Worm (Caenorhabditis elegans) whole organism, late embryonic: ENCODE results near the gene syd-9.
A peak's percentile ranks its signal among the peaks of the same experiment; 100 is the strongest.

ENCODE experiments used
- C38D4.7 ChIP-seq: fragments of 200-800 bp; sonication (Bioruptor generic); optimal IDR thresholded peaks from 2 replicates; lab custom pipeline; 2018; ENCODE audit warnings: mild to moderate bottlenecking, missing genetic modification characterization, moderate library complexity, missing compliant biosample characterization
- F13H6.1 ChIP-seq: sonication (generic microtip); optimal IDR thresholded peaks from 2 replicates; lab custom pipeline; 2016; ENCODE audit warnings: missing genetic modification characterization, missing compliant biosample characterization
- K09A11.1 ChIP-seq: sonication (generic microtip); optimal IDR thresholded peaks from 2 replicates; lab custom pipeline; 2017; ENCODE audit warnings: antibody characterized with exemption, mild to moderate bottlenecking, missing genetic modification characterization, missing compliant biosample characterization; ENCODE audit not compliant: insufficient read depth
- T23F11.4 ChIP-seq: fragments of 200-800 bp; sonication (Bioruptor generic); optimal IDR thresholded peaks from 2 replicates; lab custom pipeline; 2018; ENCODE audit warnings: mild to moderate bottlenecking, missing genetic modification characterization, missing compliant biosample characterization
- ahr-1 ChIP-seq: sonication (generic microtip); optimal IDR thresholded peaks from 2 replicates; lab custom pipeline; 2016; ENCODE audit warnings: missing genetic modification characterization, missing compliant biosample characterization
- ama-1 ChIP-seq: fragments of 150-350 bp; optimal IDR thresholded peaks from 2 replicates; lab custom pipeline; 2014
- ceh-14 ChIP-seq: sonication (generic microtip); optimal IDR thresholded peaks from 2 replicates; lab custom pipeline; 2016; ENCODE audit warnings: missing genotype, missing genetic modification characterization, missing compliant biosample characterization
- ceh-2 ChIP-seq: sonication (generic microtip); optimal IDR thresholded peaks from 2 replicates; lab custom pipeline; 2016; ENCODE audit warnings: missing genotype, missing genetic modification characterization, missing compliant biosample characterization
- ceh-22 ChIP-seq: sonication (generic microtip); optimal IDR thresholded peaks from 2 replicates; lab custom pipeline; 2017; ENCODE audit warnings: missing biosample characterization, missing genetic modification characterization
- ceh-31 ChIP-seq: sonication (generic microtip); optimal IDR thresholded peaks from 2 replicates; lab custom pipeline; 2016; ENCODE audit warnings: missing genetic modification characterization, missing compliant biosample characterization
- che-1 ChIP-seq: sonication (generic microtip); optimal IDR thresholded peaks from 2 replicates; lab custom pipeline; 2016; ENCODE audit warnings: mild to moderate bottlenecking, missing genetic modification characterization, missing compliant biosample characterization
- dmd-4 ChIP-seq: sonication (generic microtip); optimal IDR thresholded peaks from 2 replicates; lab custom pipeline; 2016; ENCODE audit warnings: borderline replicate concordance, missing genetic modification characterization, missing compliant biosample characterization
- elt-2 ChIP-seq: sonication (generic microtip); optimal IDR thresholded peaks from 2 replicates; lab custom pipeline; 2016; ENCODE audit warnings: missing genetic modification reagents, missing genetic modification characterization, missing compliant biosample characterization
- ets-4 ChIP-seq: sonication (generic microtip); optimal IDR thresholded peaks from 2 replicates; lab custom pipeline; 2016; ENCODE audit warnings: missing genetic modification characterization, missing compliant biosample characterization
- gmeb-2 ChIP-seq: sonication (generic microtip); optimal IDR thresholded peaks from 2 replicates; lab custom pipeline; 2016; ENCODE audit warnings: missing genetic modification characterization, inconsistent platforms, missing compliant biosample characterization
- hlh-13 ChIP-seq: fragments of 200-800 bp; sonication (Bioruptor generic); optimal IDR thresholded peaks from 2 replicates; lab custom pipeline; 2018; ENCODE audit warnings: mild to moderate bottlenecking, missing genetic modification characterization, missing compliant biosample characterization
- hlh-6 ChIP-seq: sonication (generic microtip); optimal IDR thresholded peaks from 2 replicates; lab custom pipeline; 2016; ENCODE audit warnings: missing genotype, missing genetic modification characterization, missing compliant biosample characterization
- hlh-8 ChIP-seq: sonication (generic microtip); optimal IDR thresholded peaks from 2 replicates; lab custom pipeline; 2016; ENCODE audit warnings: missing genotype, missing genetic modification characterization, missing compliant biosample characterization
- lim-6 ChIP-seq: sonication (generic microtip); optimal IDR thresholded peaks from 2 replicates; lab custom pipeline; 2016; ENCODE audit warnings: missing genetic modification characterization, missing compliant biosample characterization
- lin-11 ChIP-seq: fragments of 200-800 bp; sonication (Bioruptor generic); optimal IDR thresholded peaks from 2 replicates; lab custom pipeline; 2018; ENCODE audit warnings: mild to moderate bottlenecking, missing genetic modification characterization, missing compliant biosample characterization
- mec-3 ChIP-seq: sonication (generic microtip); optimal IDR thresholded peaks from 2 replicates; lab custom pipeline; 2016; ENCODE audit warnings: borderline replicate concordance, missing genetic modification characterization, missing compliant biosample characterization
- nfya-1 ChIP-seq: sonication (generic microtip); optimal IDR thresholded peaks from 2 replicates; lab custom pipeline; 2017; ENCODE audit warnings: missing genetic modification characterization, mild to moderate bottlenecking, missing compliant biosample characterization, antibody characterized with exemption, moderate library complexity
- npax-4 ChIP-seq: sonication (generic microtip); optimal IDR thresholded peaks from 2 replicates; lab custom pipeline; 2016; ENCODE audit warnings: missing genetic modification characterization, missing compliant biosample characterization
- odd-2 ChIP-seq: sonication (generic microtip); optimal IDR thresholded peaks from 2 replicates; lab custom pipeline; 2017; ENCODE audit warnings: antibody characterized with exemption, mild to moderate bottlenecking, missing genetic modification characterization, missing compliant biosample characterization
- pag-3 ChIP-seq: sonication (generic microtip); optimal IDR thresholded peaks from 2 replicates; lab custom pipeline; 2016; ENCODE audit warnings: missing compliant biosample characterization, missing genetic modification characterization, borderline replicate concordance
- pat-9 ChIP-seq: fragments of 200-800 bp; sonication (Bioruptor generic); optimal IDR thresholded peaks from 2 replicates; lab custom pipeline; 2018; ENCODE audit warnings: mild to moderate bottlenecking, missing genetic modification characterization, moderate library complexity, missing compliant biosample characterization
- pax-1 ChIP-seq: fragments of 150-350 bp; optimal IDR thresholded peaks from 2 replicates; lab custom pipeline; 2014; ENCODE audit warnings: missing biosample characterization, missing genetic modification characterization
- pros-1 ChIP-seq: fragments of 150-350 bp; optimal IDR thresholded peaks from 2 replicates; lab custom pipeline; 2014; ENCODE audit warnings: missing biosample characterization, missing genetic modification reagents, missing genetic modification characterization
- ref-2 ChIP-seq: sonication (generic microtip); optimal IDR thresholded peaks from 2 replicates; lab custom pipeline; 2016; ENCODE audit warnings: missing genetic modification characterization, missing compliant biosample characterization
- rnt-1 ChIP-seq: sonication (generic microtip); optimal IDR thresholded peaks from 2 replicates; lab custom pipeline; 2016; ENCODE audit warnings: missing genetic modification characterization, missing compliant biosample characterization
- syd-9 ChIP-seq: sonication (generic microtip); optimal IDR thresholded peaks from 2 replicates; lab custom pipeline; 2016; ENCODE audit warnings: mild to moderate bottlenecking, missing genetic modification characterization, moderate library complexity, missing compliant biosample characterization
- ttx-3 ChIP-seq: sonication (generic microtip); optimal IDR thresholded peaks from 2 replicates; lab custom pipeline; 2016; ENCODE audit warnings: missing genetic modification reagents, missing genetic modification characterization, missing compliant biosample characterization
- unc-55 ChIP-seq: sonication (generic microtip); optimal IDR thresholded peaks from 2 replicates; lab custom pipeline; 2017; ENCODE audit warnings: missing biosample characterization, missing genetic modification reagents, missing genetic modification characterization
- unc-86 ChIP-seq: sonication (generic microtip); optimal IDR thresholded peaks from 2 replicates; lab custom pipeline; 2016; ENCODE audit warnings: missing genetic modification characterization, missing compliant biosample characterization
- zip-5 ChIP-seq: sonication (generic microtip); optimal IDR thresholded peaks from 2 replicates; lab custom pipeline; 2016; ENCODE audit warnings: missing genetic modification characterization, missing compliant biosample characterization
- ztf-16 ChIP-seq: sonication (generic microtip); optimal IDR thresholded peaks from 2 replicates; lab custom pipeline; 2017; ENCODE audit warnings: missing genetic modification characterization, missing compliant biosample characterization

Gene syd-9

ce11 chrX:7264591-7265306, 46.9 kb downstream of the syd-9 start (continued):
- peak; percentile 55 for TF ChIP-seq ztf-16 (tag; lab: Kevin White, UChicago)
- peak; percentile 84 for TF ChIP-seq ref-2
- peak; percentile 58 for TF ChIP-seq hlh-8 (tag; lab: Kevin White, UChicago)
- peak; percentile 44 for TF ChIP-seq unc-55 (GFP tag; lab: Kevin White, UChicago)
- TF ChIP-seq pag-3 (tag; lab: Kevin White, UChicago): no peak
- TF ChIP-seq ceh-2 (tag; lab: Kevin White, UChicago): peak; percentile 69
- peak; percentile 64 for TF ChIP-seq ceh-14 (tag; lab: Kevin White, UChicago)
- TF ChIP-seq nfya-1 (tag; lab: Kevin White, UChicago): peak; percentile 91
- TF ChIP-seq C38D4.7 (GFP tag; lab: Kevin White, UChicago): peak; percentile 3

ce11 chrX:7265348-7265747, 47.5 kb downstream of the syd-9 start, which contains the start of gene F46H5.2:
Gene F46H5.2, plus strand, starts transcription at chrX:7265648.
- no peak for TF ChIP-seq gmeb-2 (tag; lab: Kevin White, UChicago)
- no peak for TF ChIP-seq hlh-6 (tag; lab: Kevin White, UChicago)
- no peak for TF ChIP-seq ceh-22 (tag; lab: Kevin White, UChicago)
- TF ChIP-seq mec-3 (tag; lab: Kevin White, UChicago): no peak
- no peak for TF ChIP-seq K09A11.1 (tag; lab: Kevin White, UChicago)

ce11 chrX:7268965-7269364, 51.1 kb downstream of the syd-9 start:
- no peak for TF ChIP-seq ttx-3 (tag; lab: Kevin White, UChicago)
- no peak for TF ChIP-seq ztf-16 (tag; lab: Kevin White, UChicago)
- TF ChIP-seq T23F11.4 (GFP tag; lab: Kevin White, UChicago): no peak
- no peak for TF ChIP-seq che-1 (tag; lab: Kevin White, UChicago)
- TF ChIP-seq pat-9 (tag; lab: Kevin White, UChicago): no peak
- no peak for TF ChIP-seq npax-4 (tag; lab: Kevin White, UChicago)
- no peak for TF ChIP-seq lin-11 (tag; lab: Kevin White, UChicago)
- no peak for TF ChIP-seq unc-55 (GFP tag; lab: Kevin White, UChicago)
- no peak for TF ChIP-seq unc-86 (tag; lab: Kevin White, UChicago)
- no peak for TF ChIP-seq lim-6 (tag; lab: Kevin White, UChicago)
- TF ChIP-seq pax-1 (tag; lab: Kevin White, UChicago): no peak
- no peak for TF ChIP-seq gmeb-2 (tag; lab: Kevin White, UChicago)
- TF ChIP-seq odd-2: no peak
- TF ChIP-seq F13H6.1 (tag; lab: Kevin White, UChicago): no peak
- TF ChIP-seq ceh-31 (tag; lab: Kevin White, UChicago): no peak
- TF ChIP-seq ref-2: no peak
- TF ChIP-seq ceh-22 (tag; lab: Kevin White, UChicago): no peak

- no peak for TF ChIP-seq unc-55 (GFP tag; lab: Kevin White, UChicago)
- TF ChIP-seq zip-5 (tag; lab: Kevin White, UChicago): no peak
- no peak for TF ChIP-seq C38D4.7 (GFP tag; lab: Kevin White, UChicago)
Observed at ce11 chrX:7269379-7269778, 51.5 kb downstream of the syd-9 start, which contains the start of gene grd-7. Gene grd-7, minus strand, starts transcription at chrX:7269479.

ce11 chrX:7271968-7272367, 54.1 kb downstream of the syd-9 start, which contains the start of gene F46H5.11:
Gene F46H5.11, minus strand, starts transcription at chrX:7272068.
- TF ChIP-seq lim-6 (tag; lab: Kevin White, UChicago): no peak
- no peak for TF ChIP-seq ceh-2 (tag; lab: Kevin White, UChicago)
- no peak for TF ChIP-seq pros-1 (tag; lab: Kevin White, UChicago)
- TF ChIP-seq hlh-13 (GFP tag; lab: Kevin White, UChicago): no peak
- no peak for TF ChIP-seq che-1 (tag; lab: Kevin White, UChicago)
- TF ChIP-seq ets-4 (tag; lab: Kevin White, UChicago): no peak
- no peak for TF ChIP-seq mec-3 (tag; lab: Kevin White, UChicago)
- TF ChIP-seq rnt-1 (tag; lab: Kevin White, UChicago): no peak
- no peak for TF ChIP-seq dmd-4
- TF ChIP-seq ama-1 (lab: Kevin White, UChicago): no peak
- TF ChIP-seq syd-9 (tag; lab: Kevin White, UChicago): no peak
- TF ChIP-seq ttx-3 (tag; lab: Kevin White, UChicago): no peak
- no peak for TF ChIP-seq elt-2 (tag; lab: Kevin White, UChicago)
- no peak for TF ChIP-seq ahr-1 (tag; lab: Kevin White, UChicago)
- TF ChIP-seq ceh-31 (tag; lab: Kevin White, UChicago): no peak
